Worm (Caenorhabditis elegans): ENCODE results near the gene K08B5.2.

DNA sequence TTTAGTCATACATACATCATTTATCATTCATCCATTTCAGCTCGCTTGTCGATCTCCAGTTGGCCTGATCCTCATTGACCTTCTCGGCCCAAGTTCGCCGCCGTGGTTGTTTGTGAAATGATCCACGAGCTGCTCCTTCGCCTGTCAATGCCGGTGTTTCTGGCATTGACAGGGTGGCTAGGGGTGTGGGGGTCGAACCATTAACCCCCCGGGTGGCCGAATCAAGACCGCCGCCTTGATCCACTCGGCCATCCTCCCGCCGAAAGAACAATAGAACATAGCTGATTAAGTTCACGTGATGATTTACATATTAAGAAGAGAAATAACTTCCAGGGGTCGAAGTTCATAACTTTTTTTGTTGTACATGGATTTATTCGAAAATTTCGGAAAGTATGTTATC lies 48.8 kb upstream of the K08B5.2 start, which contains the start of gene F59C12.4:
- TF ChIP-seq tab-1 (GFP tag; IDR thresholded peaks at IDR 0.05) (peak; percentile 75), cog-1 (tag; optimal IDR thresholded peaks at IDR 0.05) (peak; percentile 9), flt-1 (GFP tag; IDR thresholded peaks at IDR 0.05) (peak; percentile 87), klf-2 (GFP tag; conservative IDR thresholded peaks at IDR 0.05) (no peak), ztf-23 (GFP tag; IDR thresholded peaks at IDR 0.05) (peak; percentile 79), ref-1 (GFP tag; conservative IDR thresholded peaks at IDR 0.05) (peak; percentile 56), med-1 (GFP tag; optimal IDR thresholded peaks at IDR 0.05; ENCODE audit: insufficient read depth) (no peak), T22C8.4 (GFP tag; IDR thresholded peaks at IDR 0.05) (peak; percentile 36; the same call in 1 of the 2 replicates)
